Fruit fly (Drosophila melanogaster): ENCODE data around the gene CG9040.

Gene CG9040

DNA sequence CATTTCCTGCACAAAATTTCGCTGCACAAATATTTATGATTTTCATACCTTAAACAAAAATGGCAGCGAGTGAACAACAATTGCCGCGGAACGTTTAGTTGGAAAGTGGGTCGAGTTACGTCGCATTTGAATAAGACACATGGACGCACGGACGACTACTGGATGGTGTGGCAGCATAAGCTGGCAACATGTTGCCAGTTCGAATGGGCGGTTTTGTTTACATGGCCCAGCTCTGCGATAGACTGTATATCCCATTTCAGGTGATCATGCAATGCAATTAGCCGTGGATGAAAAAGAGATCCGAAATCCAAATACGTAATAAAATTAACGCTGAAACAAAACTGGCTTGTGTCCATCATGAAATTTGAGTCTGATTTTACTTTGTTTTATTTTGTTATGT lies 31.0 kb upstream of the CG9040 start:
- peak; percentile 90 for TF ChIP-seq CG11504 (tag; optimal IDR thresholded peaks at IDR 0.05)
- no peak for TF ChIP-seq CG1647 (GFP tag; optimal IDR thresholded peaks at IDR 0.05)

dm6 chr3L:13957212-13957668 lies 30.4 kb upstream of the CG9040 start:
- TF ChIP-seq zen2 (GFP tag; IDR thresholded peaks at IDR 0.05; ENCODE audit: partially characterized antibody) (no peak), CG6765 (GFP tag; optimal IDR thresholded peaks at IDR 0.05) (no peak), dan (GFP tag; IDR thresholded peaks at IDR 0.05) (no peak), fd102C (GFP tag; optimal IDR thresholded peaks at IDR 0.05) (no peak), CG7271 (tag; optimal IDR thresholded peaks at IDR 0.05) (peak; percentile 6), CG3065 (GFP tag; optimal IDR thresholded peaks at IDR 0.05) (peak; percentile 53), CG1233 (GFP tag; optimal IDR thresholded peaks at IDR 0.05) (peak; percentile 54), Optix (GFP tag; IDR thresholded peaks at IDR 0.05) (no peak), CG16863 (GFP tag; optimal IDR thresholded peaks at IDR 0.05) (peak; percentile 4), CG9215 (GFP tag; IDR thresholded peaks at IDR 0.05) (no peak), NFAT (GFP tag; IDR thresholded peaks at IDR 0.05) (0 out of 2 replicates have a peak, but pooled peaks have one; percentile 28), Neu2 (GFP tag; optimal IDR thresholded peaks at IDR 0.05; ENCODE audit: borderline replicate concordance) (no peak), PHDP (tag; optimal IDR thresholded peaks at IDR 0.05) (peak; percentile 74), CG10654 (GFP tag; optimal IDR thresholded peaks at IDR 0.05) (peak; percentile 57), CrebB (tag; optimal IDR thresholded peaks at IDR 0.05) (no peak), CG14441 (GFP tag; IDR thresholded peaks at IDR 0.05) (no peak), danr (GFP tag; IDR thresholded peaks at IDR 0.05) (no peak), CG4424 (GFP tag; optimal IDR thresholded peaks at IDR 0.05) (peak; percentile 87), Dfd (GFP tag; optimal IDR thresholded peaks at IDR 0.05) (no peak), Ptx1 (GFP tag; IDR thresholded peaks at IDR 0.05) (peak; percentile 46), Abd-B (GFP tag; optimal IDR thresholded peaks at IDR 0.05) (peak; percentile 65), crp (GFP tag; optimal IDR thresholded peaks at IDR 0.05) (peak in 1 of 2 experiments; percentile 22), grn (GFP tag; optimal IDR thresholded peaks at IDR 0.05) (no peak), scrt (GFP tag; optimal IDR thresholded peaks at IDR 0.05) (peak; percentile 6), zen (tag; optimal IDR thresholded peaks at IDR 0.05) (peak; percentile 78), Atf3 (GFP tag; optimal IDR thresholded peaks at IDR 0.05) (peak; percentile 22), pzg (GFP tag; optimal IDR thresholded peaks at IDR 0.05) (no peak), repo (GFP tag; optimal IDR thresholded peaks at IDR 0.05) (no peak), ftz-f1 (GFP tag; optimal IDR thresholded peaks at IDR 0.05) (no peak), vvl (GFP tag; IDR thresholded peaks at IDR 0.05) (peak; percentile 42; the same call in 1 of the 2 replicates), CG10959 (GFP tag; IDR thresholded peaks at IDR 0.05) (0 out of 2 replicates have a peak, but pooled peaks have one; percentile 35), ro (GFP tag; IDR thresholded peaks at IDR 0.05) (no peak; the same call in 1 of the 2 replicates), CG8388 (GFP tag; optimal IDR thresholded peaks at IDR 0.05) (peak; percentile 64), bigmax (GFP tag; optimal IDR thresholded peaks at IDR 0.05) (no peak), CG11504 (tag; optimal IDR thresholded peaks at IDR 0.05) (peak; percentile 89), nmo (GFP tag; optimal IDR thresholded peaks at IDR 0.05) (peak; percentile 76), HLHmδ (GFP tag; optimal IDR thresholded peaks at IDR 0.05) (no peak), CG33213 (GFP tag; optimal IDR thresholded peaks at IDR 0.05) (no peak), croc (GFP tag; conservative IDR thresholded peaks at IDR 0.05) (no peak; the same call in 1 of the 3 replicates), Awh (GFP tag; IDR thresholded peaks at IDR 0.05) (0 out of 2 replicates have a peak, but pooled peaks have one; percentile 5), CG32532 (GFP tag; IDR thresholded peaks at IDR 0.05) (no peak; the same call in 1 of the 2 replicates), cg (GFP tag; optimal IDR thresholded peaks at IDR 0.05) (no peak), Hey (tag; optimal IDR thresholded peaks at IDR 0.05) (no peak), gcm (GFP tag; optimal IDR thresholded peaks at IDR 0.05) (peak; percentile 68), insv (GFP tag; optimal IDR thresholded peaks at IDR 0.05) (no peak), kah (GFP tag; optimal IDR thresholded peaks at IDR 0.05) (peak; percentile 18), mam (GFP tag; optimal IDR thresholded peaks at IDR 0.05) (no peak)
